Worm (Caenorhabditis elegans): ENCODE results near the gene fipr-15.

The fipr-15 gene

DNA sequence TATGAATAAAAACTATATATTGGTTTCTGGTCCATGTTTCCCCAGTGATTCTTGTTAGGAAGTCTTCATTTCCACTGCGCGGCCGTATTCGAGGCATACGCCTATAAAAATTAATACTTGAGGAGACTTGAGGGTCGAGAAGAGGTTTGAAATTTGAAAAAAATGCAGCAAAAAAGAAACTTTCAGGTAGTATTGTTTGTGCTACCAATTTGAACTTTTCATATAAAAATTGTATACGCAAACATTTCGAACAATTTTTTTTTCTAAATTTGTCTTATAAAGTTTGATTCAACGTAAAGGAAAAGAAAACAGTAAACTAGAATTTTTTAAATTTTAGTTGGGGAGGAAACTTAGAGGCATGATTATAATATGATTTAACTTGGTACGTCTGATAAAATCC lies 28.5 kb upstream of the fipr-15 start, which contains the start of gene T11G6.4:
TSS of gene T11G6.4 (minus strand) at position 101 of the 400 bp plus-strand sequence.
- no peak for TF ChIP-seq ztf-4 (tag; optimal IDR thresholded peaks at IDR 0.05)
- TF ChIP-seq elt-1 (tag; optimal IDR thresholded peaks at IDR 0.05): no peak
- no peak for TF ChIP-seq elt-3 (tag; optimal IDR thresholded peaks at IDR 0.05)
- no peak for TF ChIP-seq unc-39 (tag; optimal IDR thresholded peaks at IDR 0.05)
- TF ChIP-seq fos-1 (tag; optimal IDR thresholded peaks at IDR 0.05): no peak
- TF ChIP-seq egl-27 (tag; optimal IDR thresholded peaks at IDR 0.05): no peak
- TF ChIP-seq ama-1 (optimal IDR thresholded peaks at IDR 0.05): no peak
- no peak for TF ChIP-seq pha-4 (tag; optimal IDR thresholded peaks at IDR 0.05)
- no peak for TF ChIP-seq lin-15B (tag; optimal IDR thresholded peaks at IDR 0.05)

DNA sequence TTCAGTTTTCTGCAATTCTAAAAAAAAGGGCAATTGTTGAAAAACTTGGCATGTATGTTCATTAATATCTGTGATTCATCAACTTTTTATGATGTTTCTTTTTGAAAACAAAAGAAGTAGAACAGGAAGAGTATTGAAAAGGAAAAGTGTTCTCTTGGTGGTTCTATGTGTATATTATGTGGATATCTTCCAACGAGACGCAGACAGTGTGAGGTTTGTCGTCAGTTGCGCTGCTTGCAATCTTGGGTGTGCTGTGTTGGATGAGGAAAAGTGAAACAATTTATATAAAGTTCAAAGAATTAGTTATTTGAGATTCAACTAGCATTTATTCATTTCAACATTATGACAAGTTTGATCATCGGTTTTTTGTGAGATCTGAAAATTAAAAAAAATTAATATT lies 28.0 kb upstream of the fipr-15 start:
- TF ChIP-seq pha-4 (tag; optimal IDR thresholded peaks at IDR 0.05) (peak; percentile 53), nfya-1 (tag; optimal IDR thresholded peaks at IDR 0.05; ENCODE audit: insufficient read depth) (peak; percentile 37), nhr-25 (tag; optimal IDR thresholded peaks at IDR 0.05) (peak; percentile 31), snpc-4 (tag; optimal IDR thresholded peaks at IDR 0.05) (no peak), hmg-11 (tag; optimal IDR thresholded peaks at IDR 0.05) (peak; percentile 7), nhr-23 (tag; optimal IDR thresholded peaks at IDR 0.05) (peak; percentile 14)

DNA sequence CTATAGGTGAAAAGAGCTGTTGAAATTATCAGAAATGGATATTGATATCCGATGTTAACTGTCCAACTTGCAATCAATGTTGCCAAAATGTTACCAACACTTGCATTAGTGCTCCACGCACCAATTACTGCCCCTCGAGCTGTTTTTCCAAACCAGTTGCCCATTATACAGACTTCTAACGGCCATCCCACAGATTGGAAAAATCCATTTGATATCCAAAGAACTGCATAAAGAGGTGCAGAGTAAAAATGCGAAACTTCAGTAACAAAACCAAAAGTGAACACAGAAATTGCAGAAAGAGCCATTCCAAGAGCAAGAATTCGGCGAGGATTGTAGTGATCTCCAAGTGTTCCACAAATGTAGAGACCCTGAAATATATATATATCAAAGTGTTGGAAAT lies 26.3 kb upstream of the fipr-15 start:
- no peak for TF ChIP-seq egl-27 (tag; optimal IDR thresholded peaks at IDR 0.05)
- TF ChIP-seq pqm-1 (tag; optimal IDR thresholded peaks at IDR 0.05): no peak
- TF ChIP-seq nhr-25 (tag; optimal IDR thresholded peaks at IDR 0.05): no peak
- TF ChIP-seq tbx-2 (tag; optimal IDR thresholded peaks at IDR 0.05): no peak
- no peak for TF ChIP-seq nhr-43 (tag; optimal IDR thresholded peaks at IDR 0.05; ENCODE audit: poor library complexity, severe bottlenecking)
- no peak for TF ChIP-seq elt-2 (tag; optimal IDR thresholded peaks at IDR 0.05)
- no peak for TF ChIP-seq lsy-12 (tag; optimal IDR thresholded peaks at IDR 0.05)

DNA sequence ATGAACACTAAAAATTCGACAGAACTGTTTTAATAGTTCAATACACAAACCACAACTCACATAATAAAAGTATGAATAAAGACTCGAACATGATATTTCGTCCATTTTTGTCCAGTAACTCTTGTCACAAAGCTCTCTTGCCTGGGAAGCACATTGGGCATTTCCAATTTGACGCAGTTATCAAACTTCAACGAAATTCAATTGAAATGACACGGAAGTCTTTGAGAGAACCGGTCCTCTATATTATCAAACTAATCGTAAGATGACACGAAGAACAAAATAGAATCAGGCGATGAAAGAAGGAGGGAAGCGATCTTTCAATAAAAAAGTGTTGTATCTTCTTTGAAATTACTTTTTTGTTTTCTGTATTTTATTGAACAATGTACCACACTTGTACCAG lies 25.3 kb upstream of the fipr-15 start, which contains the start of gene T11G6.3:
TSS of gene T11G6.3 (minus strand) at position 189 of the 400 bp plus-strand sequence.
- no peak for TF ChIP-seq ama-1 (optimal IDR thresholded peaks at IDR 0.05)
- no peak for TF ChIP-seq jun-1 (tag; optimal IDR thresholded peaks at IDR 0.05)
- TF ChIP-seq hmg-11 (tag; optimal IDR thresholded peaks at IDR 0.05): no peak
- no peak for TF ChIP-seq nhr-11 (tag; optimal IDR thresholded peaks at IDR 0.05)
- no peak for TF ChIP-seq lsy-12 (tag; optimal IDR thresholded peaks at IDR 0.05)
- TF ChIP-seq nhr-28 (tag; optimal IDR thresholded peaks at IDR 0.05): no peak
- no peak for TF ChIP-seq zag-1 (tag; optimal IDR thresholded peaks at IDR 0.05)
- TF ChIP-seq mml-1 (tag; optimal IDR thresholded peaks at IDR 0.05): no peak
- no peak for TF ChIP-seq fkh-10 (GFP tag; optimal IDR thresholded peaks at IDR 0.05)
- TF ChIP-seq ztf-4 (tag; optimal IDR thresholded peaks at IDR 0.05): no peak
- no peak for TF ChIP-seq ceh-9 (tag; optimal IDR thresholded peaks at IDR 0.05)
- TF ChIP-seq tbx-2 (tag; optimal IDR thresholded peaks at IDR 0.05): no peak
- TF ChIP-seq fkh-2 (tag; optimal IDR thresholded peaks at IDR 0.05): no peak
- no peak for TF ChIP-seq lin-39 (tag; optimal IDR thresholded peaks at IDR 0.05)
- TF ChIP-seq elt-3 (tag; optimal IDR thresholded peaks at IDR 0.05): no peak
- TF ChIP-seq elt-2 (tag; optimal IDR thresholded peaks at IDR 0.05): no peak
- no peak for TF ChIP-seq unc-62 (GFP tag; optimal IDR thresholded peaks at IDR 0.05)
- TF ChIP-seq ceh-16 (tag; optimal IDR thresholded peaks at IDR 0.05): no peak
- TF ChIP-seq nhr-76 (tag; optimal IDR thresholded peaks at IDR 0.05): no peak

DNA sequence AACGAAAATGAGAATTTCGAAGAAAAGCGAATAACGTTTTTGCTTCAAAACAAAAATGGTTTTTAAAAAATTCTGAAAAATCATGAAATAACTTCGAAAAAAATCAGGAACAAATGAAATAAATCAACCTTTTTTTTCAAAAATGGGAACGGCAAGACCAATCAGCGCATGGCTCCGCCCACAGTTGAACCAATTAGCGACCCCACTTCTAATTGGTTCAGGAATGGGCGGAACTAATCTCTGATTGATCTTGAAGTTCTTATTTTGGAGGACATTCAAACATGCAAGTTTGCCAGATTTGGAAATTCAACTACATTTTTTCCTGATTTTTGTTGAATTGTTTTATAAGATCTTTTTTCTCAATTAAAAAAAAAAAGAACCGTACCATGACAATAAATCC lies 24.4 kb upstream of the fipr-15 start:
- no peak for TF ChIP-seq unc-39 (tag; optimal IDR thresholded peaks at IDR 0.05)
- TF ChIP-seq nfya-1 (tag; optimal IDR thresholded peaks at IDR 0.05; ENCODE audit: insufficient read depth): peak; percentile 84
- TF ChIP-seq lin-15B (tag; optimal IDR thresholded peaks at IDR 0.05): no peak

DNA sequence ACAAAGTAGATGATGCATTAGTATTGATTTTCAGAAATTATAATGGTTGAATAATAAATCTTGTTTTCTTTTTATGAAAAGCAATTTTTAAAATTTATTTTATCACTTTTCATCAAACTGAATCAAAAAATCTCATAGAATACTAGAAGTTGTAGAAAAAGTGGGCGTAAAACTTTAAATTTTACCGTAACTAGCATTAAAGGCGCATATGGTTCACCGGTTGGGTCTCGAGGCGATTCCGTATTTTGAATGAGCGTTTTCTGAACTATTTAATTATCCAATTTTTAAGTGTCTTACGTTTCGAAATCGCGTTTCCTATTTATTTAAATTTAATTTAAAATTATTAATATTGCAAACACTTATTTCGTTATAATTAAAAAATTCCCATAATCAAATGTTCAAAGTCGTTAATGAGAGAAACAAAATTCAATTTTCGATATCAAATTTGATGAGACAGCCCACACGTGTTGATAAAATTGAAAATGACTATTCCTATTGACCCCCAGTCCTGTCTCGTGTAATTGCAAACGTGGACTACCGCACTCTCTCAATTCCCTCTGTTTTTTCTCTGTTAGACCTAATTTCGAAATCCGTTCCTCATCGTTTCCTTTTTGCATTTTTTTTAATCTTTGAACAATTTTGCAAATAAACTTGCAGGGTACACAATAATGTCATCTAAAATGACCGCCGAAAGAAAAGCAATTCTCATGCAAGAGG lies 21.9 kb upstream of the fipr-15 start, which contains the start of the genes T11G6.2 and hars-1:
TSS of gene T11G6.2 (minus strand) at position 197 of the 717 bp plus-strand sequence.
TSS of gene hars-1 (plus strand) at position 658 of the 717 bp plus-strand sequence.
- TF ChIP-seq pha-4 (tag; optimal IDR thresholded peaks at IDR 0.05) (peak; percentile 45), unc-39 (tag; optimal IDR thresholded peaks at IDR 0.05) (no peak), hmg-11 (tag; optimal IDR thresholded peaks at IDR 0.05) (peak; percentile 29), fos-1 (tag; optimal IDR thresholded peaks at IDR 0.05) (no peak), ztf-4 (tag; optimal IDR thresholded peaks at IDR 0.05) (no peak), elt-2 (tag; optimal IDR thresholded peaks at IDR 0.05) (peak; percentile 73), mdl-1 (tag; optimal IDR thresholded peaks at IDR 0.05) (peak; percentile 3), nhr-25 (tag; optimal IDR thresholded peaks at IDR 0.05) (peak; percentile 9), unc-62 (GFP tag; optimal IDR thresholded peaks at IDR 0.05) (no peak), aly-2 (tag; optimal IDR thresholded peaks at IDR 0.05) (no peak), lin-39 (tag; optimal IDR thresholded peaks at IDR 0.05) (peak; percentile 33), tbx-2 (tag; optimal IDR thresholded peaks at IDR 0.05) (no peak), nfya-1 (tag; optimal IDR thresholded peaks at IDR 0.05; ENCODE audit: insufficient read depth) (peak; percentile 39), eor-1 (tag; optimal IDR thresholded peaks at IDR 0.05) (no peak), zag-1 (tag; optimal IDR thresholded peaks at IDR 0.05) (no peak), elt-3 (tag; optimal IDR thresholded peaks at IDR 0.05) (no peak), nhr-237 (tag; optimal IDR thresholded peaks at IDR 0.05) (no peak), elt-1 (tag; optimal IDR thresholded peaks at IDR 0.05) (no peak), egl-27 (tag; optimal IDR thresholded peaks at IDR 0.05) (no peak), ztf-11 (tag; optimal IDR thresholded peaks at IDR 0.05) (no peak), daf-12 (tag; optimal IDR thresholded peaks at IDR 0.05) (no peak), lin-15B (tag; optimal IDR thresholded peaks at IDR 0.05) (peak; percentile 42), ceh-16 (tag; optimal IDR thresholded peaks at IDR 0.05) (no peak), nhr-11 (tag; optimal IDR thresholded peaks at IDR 0.05) (no peak), nhr-23 (tag; optimal IDR thresholded peaks at IDR 0.05) (peak; percentile 37), pqm-1 (tag; optimal IDR thresholded peaks at IDR 0.05) (peak; percentile 80), nhr-12 (tag; optimal IDR thresholded peaks at IDR 0.05) (no peak), snpc-4 (tag; optimal IDR thresholded peaks at IDR 0.05) (peak; percentile 33)

All from whole organism, L3 larva.